Fruit fly (Drosophila melanogaster) whole organism: ENCODE measurements around the gene brk.

ENCODE experiments used
- CG8478 ChIP-seq: fragments of >200 bp; optimal IDR thresholded peaks from 2 replicates; lab custom pipeline; 2018; ENCODE audit warnings: inconsistent platforms
- Dll ChIP-seq: fragments of >200 bp; optimal IDR thresholded peaks from 2 replicates; lab custom pipeline; 2017
- EcR ChIP-seq, 2 experiments: fragments of >200 bp; optimal IDR thresholded peaks; 2 replicates each; lab custom pipeline; 2017; ENCODE audit warnings: missing biosample characterization in 2 of 2, missing genetic modification characterization in 2 of 2, missing genetic modification reagents in 2 of 2
- pan ChIP-seq: fragments of >200 bp; optimal IDR thresholded peaks from 2 replicates; lab custom pipeline; 2017
- psq ChIP-seq: fragments of >200 bp; optimal IDR thresholded peaks from 2 replicates; lab custom pipeline; 2017
- usp ChIP-seq: fragments of >200 bp; optimal IDR thresholded peaks from 2 replicates; lab custom pipeline; 2017; ENCODE audit warnings: missing biosample characterization, missing genetic modification characterization, mixed read lengths

The brk gene

DNA sequence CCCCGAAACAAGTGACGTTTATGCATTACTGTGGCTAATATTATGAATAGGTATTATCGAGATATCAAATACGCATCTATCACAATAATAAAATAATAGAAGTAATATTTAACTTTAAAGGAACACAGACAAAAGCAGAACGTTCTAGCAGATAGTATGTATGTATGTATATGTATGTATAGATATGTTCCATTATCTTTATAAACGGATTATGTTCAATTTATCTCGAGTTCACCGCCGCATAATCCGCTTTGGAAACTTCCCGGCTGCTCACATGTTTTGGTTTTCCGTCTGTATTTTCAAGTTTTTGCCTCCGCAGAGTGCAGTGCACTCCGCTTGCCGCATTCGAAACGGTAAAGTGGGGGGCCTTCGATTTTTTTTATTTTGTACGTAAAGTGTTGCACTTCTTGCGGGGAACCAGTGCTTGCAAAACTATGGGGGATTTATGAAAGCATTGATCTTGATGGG is 27.8 kb downstream of the brk start:
- no peak for TF ChIP-seq usp (GFP tag; lab: Kevin White, UChicago)
- TF ChIP-seq EcR (GFP tag; optimal IDR thresholded peaks at IDR 0.05; lab: Kevin White, UChicago): peak; percentile 11 to 70
- no peak for TF ChIP-seq Dll (lab: Kevin White, UChicago)
- TF ChIP-seq psq (lab: Kevin White, UChicago): no peak
- TF ChIP-seq pan (lab: Kevin White, UChicago): no peak
- TF ChIP-seq CG8478: no peak

DNA sequence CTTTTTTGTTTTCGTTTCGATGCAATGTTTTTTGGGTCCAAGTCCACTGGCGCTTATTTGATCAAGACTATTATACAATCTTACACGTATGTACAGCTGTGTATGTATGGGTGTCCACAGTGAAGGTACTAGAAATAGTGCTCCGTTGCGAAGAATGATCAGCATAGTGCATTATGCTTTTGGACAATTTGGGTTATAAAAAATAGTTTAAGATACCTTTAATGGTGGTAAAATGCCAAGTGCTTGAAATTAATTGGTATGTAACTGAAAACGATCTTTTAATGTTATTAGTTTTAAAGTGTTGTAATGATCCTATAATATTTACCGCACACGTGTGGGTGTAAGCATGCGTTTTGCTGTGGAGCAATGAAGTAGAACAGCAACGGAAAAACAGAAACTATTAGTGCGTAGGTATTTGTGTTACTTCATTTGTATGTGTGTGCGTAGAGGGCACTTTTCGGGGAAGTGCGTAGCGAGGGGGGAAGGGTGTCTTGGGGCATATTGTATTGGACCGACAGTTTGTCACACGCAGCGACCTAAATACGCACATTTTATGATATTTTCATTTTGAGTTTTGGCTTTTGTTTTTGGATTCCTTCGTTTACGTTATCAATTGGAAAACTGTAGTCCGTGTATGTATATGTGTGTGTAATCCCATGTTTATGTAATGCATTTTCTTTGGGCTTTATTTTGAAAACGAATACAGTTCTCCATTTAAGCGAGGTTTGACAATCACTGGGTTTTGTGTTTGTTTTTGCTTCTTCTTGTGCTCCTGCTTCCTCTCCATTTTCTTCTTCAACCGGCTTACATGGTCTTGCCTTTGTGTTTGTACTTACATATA is 28.6 kb downstream of the brk start:
- TF ChIP-seq EcR (GFP tag; optimal IDR thresholded peaks at IDR 0.05; lab: Kevin White, UChicago) (no peak), psq (lab: Kevin White, UChicago) (no peak), pan (lab: Kevin White, UChicago) (no peak), usp (GFP tag; lab: Kevin White, UChicago) (no peak), Dll (lab: Kevin White, UChicago) (no peak), CG8478 (no peak)

DNA sequence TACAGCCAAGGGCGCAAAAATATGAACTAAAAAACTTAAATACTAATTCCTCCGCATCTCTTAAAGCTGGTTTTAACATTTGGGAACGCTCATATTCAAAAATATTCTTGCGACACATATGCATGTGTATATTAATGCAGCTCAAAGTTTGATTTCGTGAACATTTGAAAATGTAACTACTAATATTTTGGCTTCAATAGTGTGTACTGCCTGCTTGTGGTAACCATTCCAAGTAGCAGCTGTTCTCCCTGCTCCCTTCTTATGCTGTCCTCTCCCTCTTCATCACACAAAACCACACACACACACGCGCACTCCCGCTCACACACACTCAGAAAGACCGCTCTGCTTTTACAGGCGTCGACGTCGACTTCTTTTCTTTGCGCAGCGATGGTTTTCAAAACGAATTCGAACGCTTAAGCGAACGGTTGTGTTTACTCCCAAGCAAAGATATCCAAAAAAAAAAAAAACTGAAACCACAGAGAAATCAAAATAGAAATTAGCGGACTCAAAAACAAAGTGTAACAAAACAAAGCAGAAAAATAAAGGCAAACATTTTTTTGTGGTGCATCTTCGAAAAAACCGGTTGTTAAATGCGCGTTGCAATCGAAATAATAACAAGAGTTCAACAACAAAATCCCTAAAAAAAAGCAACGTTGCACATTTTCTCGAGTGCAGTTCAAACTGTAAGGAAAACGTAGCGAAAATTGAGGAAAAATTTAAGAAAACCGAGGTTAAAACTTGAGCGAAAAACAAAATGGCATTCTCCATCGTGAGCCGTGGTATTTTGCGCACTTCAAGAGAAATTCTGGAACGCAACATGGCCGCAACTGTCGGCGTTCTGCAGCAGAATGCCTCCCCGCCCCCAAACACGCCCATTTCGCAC is 29.5 kb downstream of the brk start, which contains the start of gene CBP:
Gene CBP, plus strand, starts transcription at position 391 of the 883 bp plus-strand sequence.
- TF ChIP-seq usp (GFP tag; lab: Kevin White, UChicago) (no peak), CG8478 (no peak), pan (lab: Kevin White, UChicago) (no peak), Dll (lab: Kevin White, UChicago) (no peak), EcR (GFP tag; optimal IDR thresholded peaks at IDR 0.05; lab: Kevin White, UChicago) (no peak), psq (lab: Kevin White, UChicago) (no peak)

DNA sequence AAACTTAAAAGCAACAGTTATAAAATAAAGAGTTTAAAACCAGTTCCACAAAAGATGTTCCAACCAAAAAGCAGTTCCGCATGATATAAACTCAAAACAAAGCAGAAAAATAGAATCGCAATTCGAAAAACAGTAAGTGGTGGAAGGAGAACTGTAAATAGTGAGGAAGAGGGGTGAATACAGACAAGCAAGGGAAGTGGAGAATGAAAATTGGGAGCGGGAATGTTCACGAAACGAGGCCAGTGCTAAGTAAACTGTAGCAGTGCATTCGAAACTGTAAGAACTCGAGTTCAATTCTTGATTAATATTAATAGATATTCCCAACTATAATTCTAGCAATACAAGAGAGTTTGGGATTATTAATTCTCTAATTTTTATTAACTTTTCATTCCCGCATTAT is 30.2 kb downstream of the brk start:
- TF ChIP-seq pan (lab: Kevin White, UChicago) (no peak), usp (GFP tag; lab: Kevin White, UChicago) (no peak), CG8478 (no peak), Dll (lab: Kevin White, UChicago) (no peak), psq (lab: Kevin White, UChicago) (no peak), EcR (GFP tag; optimal IDR thresholded peaks at IDR 0.05; lab: Kevin White, UChicago) (no peak)

DNA sequence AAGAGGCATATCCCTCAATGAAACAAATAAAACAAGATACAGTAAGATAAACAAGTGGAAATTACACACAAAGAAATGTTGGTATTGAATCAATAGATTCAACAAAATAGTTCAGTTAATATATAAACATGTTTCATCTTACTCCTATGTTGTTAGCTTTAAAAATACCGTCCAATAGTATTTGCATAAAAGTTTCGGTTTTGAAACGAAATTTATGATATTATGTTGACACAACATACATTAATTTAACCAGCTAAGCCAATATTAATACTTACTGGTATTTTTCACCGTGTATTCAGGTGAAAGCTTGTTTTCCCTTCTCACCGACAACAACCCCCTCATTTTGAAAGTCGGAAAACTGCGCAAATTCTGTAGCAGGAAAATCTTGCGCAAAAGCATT is 30.8 kb downstream of the brk start:
- TF ChIP-seq EcR (GFP tag; optimal IDR thresholded peaks at IDR 0.05; lab: Kevin White, UChicago): no peak
- no peak for TF ChIP-seq psq (lab: Kevin White, UChicago)
- no peak for TF ChIP-seq Dll (lab: Kevin White, UChicago)
- TF ChIP-seq usp (GFP tag; lab: Kevin White, UChicago): no peak
- no peak for TF ChIP-seq pan (lab: Kevin White, UChicago)
- no peak for TF ChIP-seq CG8478

DNA sequence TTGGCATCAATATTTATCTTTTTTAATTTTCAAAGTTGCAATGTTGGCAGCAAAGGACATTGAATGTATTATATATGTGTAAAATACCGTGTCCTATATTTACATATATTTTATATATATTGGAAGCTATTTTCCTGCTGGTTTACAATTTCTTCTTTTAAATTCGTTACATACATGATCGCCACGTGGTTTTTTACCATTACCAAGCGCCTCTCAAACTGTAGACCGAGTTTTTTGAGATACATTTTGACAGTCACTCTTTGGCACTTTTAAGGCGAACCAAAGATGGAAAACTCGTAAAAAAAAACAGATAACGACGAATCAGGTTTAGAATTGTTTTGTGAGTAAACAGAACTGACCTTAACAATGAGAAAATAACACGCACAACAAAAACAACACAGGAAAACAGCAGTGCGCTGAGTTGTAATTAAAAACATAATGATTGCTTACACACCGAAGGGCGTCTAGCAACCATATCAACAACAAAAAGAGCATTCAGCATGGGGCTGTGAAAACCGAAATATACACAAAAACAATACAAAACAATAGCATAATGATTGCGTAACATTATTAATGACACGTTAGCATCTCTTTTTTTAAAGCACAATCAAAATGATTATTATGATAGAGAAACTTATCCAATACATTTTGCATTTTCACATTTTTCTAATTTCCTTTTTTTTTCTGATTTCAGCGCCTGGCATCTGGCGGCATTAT is 32.0 kb downstream of the brk start:
- TF ChIP-seq Dll (lab: Kevin White, UChicago) (no peak), CG8478 (no peak), pan (lab: Kevin White, UChicago) (no peak)

DNA sequence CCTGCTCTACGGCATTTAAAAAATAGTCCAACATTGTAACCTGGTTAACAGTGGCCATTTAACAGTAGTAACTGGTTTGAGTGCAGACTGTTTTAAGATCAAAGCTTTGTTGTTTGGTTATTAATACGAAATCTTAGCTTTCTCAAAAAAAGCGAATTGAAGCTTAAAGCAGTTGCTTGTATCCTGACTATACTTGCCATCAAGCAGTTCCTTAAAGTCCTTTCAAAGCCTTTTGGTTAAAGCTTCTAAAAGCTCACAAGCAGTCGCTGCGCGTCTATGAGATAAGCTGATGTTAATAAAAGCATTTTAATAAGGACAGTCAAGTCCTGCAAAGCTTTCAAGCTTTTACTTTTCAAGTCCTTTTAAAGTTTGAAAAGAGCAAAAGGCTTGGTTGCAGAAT is 32.9 kb downstream of the brk start:
- no peak for TF ChIP-seq psq (lab: Kevin White, UChicago)

DNA sequence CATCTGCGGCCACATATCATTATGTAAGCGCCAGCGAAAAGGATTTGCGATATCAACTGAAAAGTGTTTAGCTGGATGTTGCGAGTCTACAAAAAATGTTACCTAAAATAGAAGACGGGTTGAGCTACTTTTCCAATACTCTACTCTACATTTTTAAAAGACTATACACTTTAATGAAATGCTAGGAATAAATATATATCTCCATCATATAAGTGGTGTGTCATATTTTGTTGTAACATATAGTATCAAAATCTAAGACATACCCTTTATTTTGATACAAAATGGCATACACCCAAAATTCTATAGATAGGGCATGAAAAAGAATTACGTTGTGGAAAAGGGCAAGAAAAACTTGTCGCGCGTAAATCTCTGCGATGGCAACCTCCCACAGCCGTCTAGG is 35.3 kb downstream of the brk start:
- TF ChIP-seq psq (lab: Kevin White, UChicago): no peak
- no peak for TF ChIP-seq Dll (lab: Kevin White, UChicago)
- TF ChIP-seq EcR (GFP tag; optimal IDR thresholded peaks at IDR 0.05; lab: Kevin White, UChicago): no peak
- no peak for TF ChIP-seq CG8478
- TF ChIP-seq usp (GFP tag; lab: Kevin White, UChicago): no peak

DNA sequence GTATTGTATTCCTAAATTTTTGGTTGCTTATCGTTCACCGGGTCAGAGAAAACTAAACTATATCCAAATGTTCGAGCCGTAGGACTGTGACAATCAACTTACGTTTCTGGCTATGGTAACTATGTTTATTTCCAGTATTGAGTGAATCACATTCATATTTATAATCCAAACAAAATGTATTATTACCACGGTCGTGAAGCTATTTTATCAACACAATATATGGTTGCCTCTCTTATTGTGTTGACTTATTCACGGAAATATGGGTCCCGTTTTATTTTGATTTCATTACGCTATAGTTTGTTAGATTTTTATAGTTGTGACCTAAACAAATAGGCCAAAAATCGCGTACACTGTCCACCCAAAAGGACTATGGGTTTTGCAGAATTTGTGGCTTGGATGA is 39.7 kb downstream of the brk start, which contains the start of gene CG15034:
Gene CG15034, minus strand, starts transcription at position 101 of the 400 bp plus-strand sequence.
- no peak for TF ChIP-seq EcR (GFP tag; optimal IDR thresholded peaks at IDR 0.05; lab: Kevin White, UChicago)
- TF ChIP-seq Dll (lab: Kevin White, UChicago): no peak
- no peak for TF ChIP-seq pan (lab: Kevin White, UChicago)
- TF ChIP-seq psq (lab: Kevin White, UChicago): no peak
- TF ChIP-seq CG8478: no peak
- no peak for TF ChIP-seq usp (GFP tag; lab: Kevin White, UChicago)

DNA sequence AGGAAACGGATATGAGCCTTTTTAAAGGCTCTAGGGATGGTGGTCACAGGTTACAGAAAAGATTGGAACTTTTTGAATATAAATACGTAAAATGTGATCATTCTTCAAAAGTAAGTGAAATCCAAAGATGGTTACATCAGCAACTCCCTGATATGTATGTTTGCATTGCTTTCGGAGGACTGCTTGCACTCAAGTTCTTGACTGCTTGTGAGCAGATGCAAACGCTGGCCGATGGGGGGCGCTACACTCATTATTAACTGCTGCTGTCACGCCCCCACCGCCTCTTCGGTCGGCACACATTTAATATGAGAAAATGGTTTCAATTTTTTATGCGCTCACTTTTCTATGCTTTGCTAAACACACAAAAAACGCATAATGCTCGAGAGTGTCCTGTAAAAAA is 42.2 kb downstream of the brk start:
- no peak for TF ChIP-seq psq (lab: Kevin White, UChicago)
- TF ChIP-seq CG8478: no peak

DNA sequence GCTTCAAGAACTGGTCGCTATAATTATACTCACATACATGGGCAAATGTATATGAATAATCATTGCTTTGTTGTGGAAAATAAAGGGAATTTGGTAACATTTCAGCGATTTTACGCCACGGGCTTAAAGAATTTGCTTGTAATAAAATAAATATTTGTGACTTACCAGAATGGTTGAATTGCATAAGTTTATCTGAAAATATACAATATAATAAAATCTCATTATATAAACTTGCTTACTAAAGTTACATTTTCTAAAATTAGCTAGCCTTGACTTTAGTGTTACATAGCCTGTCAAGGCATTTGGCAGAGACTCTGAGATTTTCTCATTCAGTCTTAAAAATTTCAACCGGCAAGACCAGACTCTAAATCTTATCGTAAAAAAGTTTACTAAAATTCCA is 50.8 kb downstream of the brk start, which contains the start of gene CG1999:
Gene CG1999, plus strand, starts transcription at position 301 of the 400 bp plus-strand sequence.
- TF ChIP-seq EcR (GFP tag; optimal IDR thresholded peaks at IDR 0.05; lab: Kevin White, UChicago) (no peak), CG8478 (no peak), pan (lab: Kevin White, UChicago) (no peak)
